Fruit fly (Drosophila melanogaster) whole organism, wandering third instar larva: Measurements from ENCODE around the gene JMJD7.

Experiments used
- CG32264 ChIP-seq: fragments of 200-800 bp; sonication (Bioruptor generic); optimal IDR thresholded peaks from 2 replicates; lab custom pipeline; 2016; ENCODE audit warnings: missing biosample characterization, missing genetic modification characterization
- usp ChIP-seq: fragments of >200 bp; optimal IDR thresholded peaks from 2 replicates; lab custom pipeline; 2017; ENCODE audit warnings: missing biosample characterization, missing genetic modification characterization

- TF ChIP-seq CG32264 (GFP tag; lab: Kevin White, UChicago) (no peak), usp (no peak)
Observed at dm6 chr3L:13478339-13479203, 28.5 kb upstream of the JMJD7 start.
